Fruit fly (Drosophila melanogaster): ENCODE measurements around the gene CG4935.

DNA sequence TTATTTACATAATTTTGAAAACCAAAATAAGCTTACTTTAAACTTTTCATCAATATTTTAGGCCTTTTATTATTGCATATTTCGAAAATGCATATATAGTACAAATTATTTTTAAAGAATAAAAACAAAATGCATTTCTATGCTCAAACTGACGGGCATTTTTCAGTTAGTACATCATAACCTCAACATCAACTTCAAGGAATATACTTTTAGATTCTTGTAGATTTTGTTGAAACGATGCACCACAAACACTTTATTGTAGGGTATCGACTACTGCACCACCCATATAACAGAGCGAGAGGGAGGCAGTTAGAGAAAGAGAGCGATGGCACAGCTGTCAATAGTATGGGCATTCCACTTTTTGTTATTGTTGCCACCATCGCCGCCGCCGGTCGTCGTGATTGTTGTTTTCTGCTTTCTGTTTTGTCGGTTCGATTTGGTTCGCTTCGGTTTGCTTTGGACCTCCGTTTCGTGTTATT, 17.9 kb downstream of the CG4935 start:
- TF ChIP-seq Pif1B (GFP tag; optimal IDR thresholded peaks at IDR 0.05) (peak; percentile 80), CG10348 (GFP tag; IDR thresholded peaks at IDR 0.05) (peak; percentile 70; the same call in 1 of the 2 replicates), fd96Ca (GFP tag; IDR thresholded peaks at IDR 0.05) (peak; percentile 40; the same call in 1 of the 3 replicates), gl (tag; optimal IDR thresholded peaks at IDR 0.05) (peak; percentile 57), EcR (GFP tag; optimal IDR thresholded peaks at IDR 0.05) (no peak), CG8159 (tag; optimal IDR thresholded peaks at IDR 0.05) (peak; percentile 86), Snoo (tag; optimal IDR thresholded peaks at IDR 0.05) (peak; percentile 67), CG14655 (GFP tag; optimal IDR thresholded peaks at IDR 0.05) (peak; percentile 95), CG8301 (tag; optimal IDR thresholded peaks at IDR 0.05) (peak; percentile 94)
